Fruit fly (Drosophila melanogaster): ENCODE measurements around the gene PGRP-LE.

The PGRP-LE gene

DNA sequence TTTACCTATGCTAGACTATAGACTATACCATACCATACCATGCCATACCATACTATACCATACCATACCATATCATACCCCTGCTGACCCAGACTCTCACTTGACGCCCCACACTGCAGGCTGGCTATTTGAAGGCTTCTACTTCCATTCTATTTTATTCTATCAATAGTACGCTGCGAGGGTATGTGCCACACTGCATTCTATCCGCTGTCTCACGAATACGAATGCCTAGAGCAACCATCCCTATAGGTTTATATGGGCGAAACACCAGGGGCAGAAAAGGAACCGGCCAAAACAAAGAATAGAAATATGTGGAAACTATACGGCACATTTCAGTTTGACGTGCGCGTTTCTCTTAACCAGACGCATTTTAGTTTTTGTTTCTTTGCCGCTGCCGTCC lies 14.1 kb upstream of the PGRP-LE start:
- TF ChIP-seq HLH106 (tag; optimal IDR thresholded peaks at IDR 0.05), result no peak
- no peak for TF ChIP-seq sage (GFP tag; optimal IDR thresholded peaks at IDR 0.05)
- no peak for TF ChIP-seq Dif (GFP tag; optimal IDR thresholded peaks at IDR 0.05; ENCODE audit: partially characterized antibody)
- TF ChIP-seq Jra (GFP tag; optimal IDR thresholded peaks at IDR 0.05), result no peak

DNA sequence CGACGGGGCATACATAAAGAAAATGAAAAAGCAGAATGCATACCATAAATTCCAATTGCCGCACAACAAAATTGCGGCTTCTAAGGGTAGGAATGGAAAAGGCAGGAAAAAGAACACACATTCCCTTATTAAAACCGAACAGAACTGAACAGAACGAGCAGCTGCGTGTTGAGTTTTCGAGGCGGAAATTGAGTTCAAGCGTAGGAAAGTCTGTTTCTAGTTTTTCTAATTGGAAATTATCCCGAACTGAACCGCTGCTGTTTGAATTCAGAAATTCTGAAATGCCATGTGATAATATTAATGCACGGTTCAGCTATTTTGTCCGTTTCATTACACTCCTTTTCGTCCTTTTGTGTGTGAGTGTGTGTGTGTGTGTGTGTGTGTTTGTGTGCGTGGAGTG lies 13.2 kb upstream of the PGRP-LE start:
- TF ChIP-seq dsf (GFP tag; optimal IDR thresholded peaks at IDR 0.05; ENCODE audit: borderline replicate concordance) (no peak), Dfd (GFP tag; optimal IDR thresholded peaks at IDR 0.05) (peak; percentile 36), brk (GFP tag; optimal IDR thresholded peaks at IDR 0.05) (no peak), rgr (GFP tag; optimal IDR thresholded peaks at IDR 0.05) (no peak)

dm6 chrX:15816127-15816526 lies 12.4 kb upstream of the PGRP-LE start:
- TF ChIP-seq dmrt93B (GFP tag; optimal IDR thresholded peaks at IDR 0.05) (no peak), fru (GFP tag; optimal IDR thresholded peaks at IDR 0.05) (no peak), pan (optimal IDR thresholded peaks at IDR 0.05) (no peak), Abd-B (GFP tag; optimal IDR thresholded peaks at IDR 0.05) (no peak), dsf (GFP tag; optimal IDR thresholded peaks at IDR 0.05; ENCODE audit: borderline replicate concordance) (no peak), Sp1 (GFP tag; optimal IDR thresholded peaks at IDR 0.05) (no peak), Myc (optimal IDR thresholded peaks at IDR 0.05) (no peak), rgr (GFP tag; optimal IDR thresholded peaks at IDR 0.05) (no peak), Dfd (GFP tag; optimal IDR thresholded peaks at IDR 0.05) (no peak), OdsH (GFP tag; optimal IDR thresholded peaks at IDR 0.05) (no peak), ey (GFP tag; optimal IDR thresholded peaks at IDR 0.05) (no peak), psq (GFP tag; optimal IDR thresholded peaks at IDR 0.05) (no peak), dl (GFP tag; optimal IDR thresholded peaks at IDR 0.05; ENCODE audit: insufficient read depth in 1 of 2, partially characterized antibody in 2 of 2) (no peak), usp (GFP tag; optimal IDR thresholded peaks at IDR 0.05) (no peak)

dm6 chrX:15814485-15814884 lies 10.8 kb upstream of the PGRP-LE start:
- TF ChIP-seq sage (GFP tag; optimal IDR thresholded peaks at IDR 0.05) (no peak), N (GFP tag; optimal IDR thresholded peaks at IDR 0.05) (no peak), Dfd (GFP tag; optimal IDR thresholded peaks at IDR 0.05) (peak; percentile 50), Hnf4 (GFP tag; optimal IDR thresholded peaks at IDR 0.05) (no peak), dl (GFP tag; optimal IDR thresholded peaks at IDR 0.05; ENCODE audit: insufficient read depth in 1 of 2, partially characterized antibody in 2 of 2) (no peak), fru (GFP tag; optimal IDR thresholded peaks at IDR 0.05) (no peak), Rel (GFP tag; optimal IDR thresholded peaks at IDR 0.05) (no peak), Rel (tag; optimal IDR thresholded peaks at IDR 0.05) (no peak), brk (GFP tag; optimal IDR thresholded peaks at IDR 0.05) (no peak), lola (GFP tag; optimal IDR thresholded peaks at IDR 0.05) (no peak)

DNA sequence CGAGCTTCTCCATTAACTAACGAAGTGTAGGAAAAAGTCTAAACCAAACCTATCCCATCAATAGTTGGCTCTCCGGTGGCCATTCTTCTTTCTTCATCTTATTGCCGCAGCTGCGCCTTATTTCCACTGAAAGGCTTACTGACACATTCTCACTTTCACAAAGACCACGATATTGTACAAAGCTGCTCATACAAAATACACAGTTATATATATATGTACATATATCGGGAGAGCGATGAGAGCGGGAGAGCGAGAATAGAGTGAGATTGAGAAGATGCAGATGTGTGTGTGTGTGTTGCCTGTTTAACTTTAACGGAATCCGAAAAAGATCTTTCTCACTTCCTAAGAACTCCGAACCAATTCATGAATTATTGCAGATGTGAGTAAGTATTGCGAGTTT lies 9.5 kb upstream of the PGRP-LE start:
- TF ChIP-seq dl (GFP tag; optimal IDR thresholded peaks at IDR 0.05; ENCODE audit: insufficient read depth in 1 of 2, partially characterized antibody in 2 of 2) (peak in 1 of 2 experiments; percentile 79), sage (GFP tag; optimal IDR thresholded peaks at IDR 0.05) (peak; percentile 49), jim (GFP tag; optimal IDR thresholded peaks at IDR 0.05) (no peak), Rel (GFP tag; optimal IDR thresholded peaks at IDR 0.05) (peak; percentile 44), Rel (tag; optimal IDR thresholded peaks at IDR 0.05) (no peak), Dif (GFP tag; optimal IDR thresholded peaks at IDR 0.05; ENCODE audit: partially characterized antibody) (peak; percentile 72), Vsx2 (GFP tag; optimal IDR thresholded peaks at IDR 0.05; ENCODE audit: partially characterized antibody) (peak; percentile 28), Sp1 (GFP tag; optimal IDR thresholded peaks at IDR 0.05) (no peak), fru (GFP tag; optimal IDR thresholded peaks at IDR 0.05) (peak; percentile 20), N (GFP tag; optimal IDR thresholded peaks at IDR 0.05) (peak; percentile 17), Mio (GFP tag; optimal IDR thresholded peaks at IDR 0.05) (no peak), tai (GFP tag; optimal IDR thresholded peaks at IDR 0.05) (peak; percentile 17), Hnf4 (GFP tag; optimal IDR thresholded peaks at IDR 0.05) (no peak)

DNA sequence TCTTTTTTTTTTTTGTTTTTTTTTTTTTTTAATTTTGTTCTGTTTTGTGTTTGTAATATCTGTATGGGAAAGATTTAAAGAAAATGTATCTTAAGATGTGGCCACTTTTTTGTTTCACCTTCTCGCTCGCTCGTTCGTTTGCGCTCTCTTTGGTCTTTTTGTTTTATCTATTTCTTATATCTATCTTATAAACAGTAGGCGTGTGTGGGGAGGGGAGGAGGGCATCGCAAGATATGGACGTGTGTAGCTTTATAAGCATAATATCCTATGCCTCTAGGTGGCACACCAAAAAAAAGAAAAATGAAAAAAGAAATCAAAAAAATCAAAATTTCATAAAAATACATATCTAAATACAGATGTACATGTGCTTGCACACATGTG lies 8.9 kb upstream of the PGRP-LE start:
- TF ChIP-seq CG9705 (GFP tag; optimal IDR thresholded peaks at IDR 0.05) (no peak), h (GFP tag; optimal IDR thresholded peaks at IDR 0.05) (no peak), br (GFP tag; optimal IDR thresholded peaks at IDR 0.05) (no peak), N (GFP tag; optimal IDR thresholded peaks at IDR 0.05) (no peak), Rel (GFP tag; optimal IDR thresholded peaks at IDR 0.05) (no peak), Rel (tag; optimal IDR thresholded peaks at IDR 0.05) (no peak), OdsH (GFP tag; optimal IDR thresholded peaks at IDR 0.05) (no peak), Hnf4 (GFP tag; optimal IDR thresholded peaks at IDR 0.05) (no peak), rgr (GFP tag; optimal IDR thresholded peaks at IDR 0.05) (no peak), pan (optimal IDR thresholded peaks at IDR 0.05) (no peak)
